Fruit fly (Drosophila melanogaster) whole organism, embryonic: ENCODE results near the gene neur.

Experiments used
- Ada2b ChIP-seq: fragments of 200-800 bp; sonication (Bioruptor generic); IDR thresholded peaks from 2 replicates; pipeline ENCODE4 v1.3.6; 2022; ENCODE audit warnings: missing biosample characterization, missing genetic modification characterization
- Aef1 ChIP-seq: fragments of 200-800 bp; sonication (Bioruptor generic); IDR thresholded peaks from 3 replicates; pipeline ENCODE4 v1.3.6; 2022; ENCODE audit warnings: missing biosample characterization, missing genetic modification characterization
- Atf6 ChIP-seq: fragments of 200-800 bp; sonication (Bioruptor generic); IDR thresholded peaks from 2 replicates; pipeline ENCODE4 v1.3.6; 2022; ENCODE audit warnings: missing biosample characterization, missing genetic modification characterization
- CG10209 ChIP-seq: fragments of 200-800 bp; sonication (Bioruptor generic); optimal IDR thresholded peaks from 3 replicates; lab custom pipeline; 2017; ENCODE audit warnings: missing biosample characterization, mild to moderate bottlenecking, missing genetic modification characterization, missing genetic modification reagents
- CG1024 ChIP-seq: fragments of 200-800 bp; sonication (Bioruptor generic); IDR thresholded peaks from 2 replicates; pipeline ENCODE4 v1.3.6; 2022; ENCODE audit warnings: missing biosample characterization, missing genetic modification characterization
- CG10366 ChIP-seq: fragments of 200-800 bp; sonication (Bioruptor generic); IDR thresholded peaks from 2 replicates; pipeline ENCODE4 v1.3.6; 2022; ENCODE audit warnings: missing biosample characterization, missing genetic modification characterization
- CG10431 ChIP-seq: fragments of 200-800 bp; sonication (Bioruptor generic); optimal IDR thresholded peaks from 3 replicates; lab custom pipeline; 2018; ENCODE audit warnings: missing biosample characterization, mild to moderate bottlenecking, missing genetic modification characterization
- CG10543 ChIP-seq: fragments of 200-800 bp; sonication (Bioruptor generic); optimal IDR thresholded peaks from 3 replicates; lab custom pipeline; 2017; ENCODE audit warnings: missing biosample characterization, mild to moderate bottlenecking, missing genetic modification characterization, moderate library complexity
- CG10979 ChIP-seq: fragments of 200-800 bp; sonication (Bioruptor generic); optimal IDR thresholded peaks from 2 replicates; lab custom pipeline; 2018; ENCODE audit warnings: missing biosample characterization, mild to moderate bottlenecking, missing genetic modification characterization, moderate library complexity
- CG1233 ChIP-seq: fragments of 200-800 bp; sonication (Bioruptor generic); optimal IDR thresholded peaks from 4 replicates; lab custom pipeline; 2018; ENCODE audit warnings: missing biosample characterization, mild to moderate bottlenecking, missing genetic modification characterization
- CG13624 ChIP-seq: fragments of 200-800 bp; sonication (Bioruptor generic); optimal IDR thresholded peaks from 2 replicates; lab custom pipeline; 2016; ENCODE audit warnings: missing biosample characterization, missing genetic modification characterization
- CG1602 ChIP-seq: fragments of 200-800 bp; sonication (Bioruptor generic); optimal IDR thresholded peaks from 3 replicates; lab custom pipeline; 2016; ENCODE audit warnings: missing biosample characterization, missing genetic modification characterization
- CG1603 ChIP-seq: fragments of 200-800 bp; sonication (Bioruptor generic); optimal IDR thresholded peaks from 2 replicates; lab custom pipeline; 2019; ENCODE audit warnings: missing biosample characterization, mild to moderate bottlenecking, missing genetic modification characterization, moderate library complexity
- CG18262 ChIP-seq: fragments of 200-800 bp; optimal IDR thresholded peaks from 3 replicates; lab custom pipeline; 2019; ENCODE audit warnings: missing biosample characterization, mild to moderate bottlenecking, missing genetic modification characterization, moderate library complexity
- CG2120 ChIP-seq: fragments of 200-800 bp; sonication (Bioruptor generic); optimal IDR thresholded peaks from 3 replicates; lab custom pipeline; 2016; ENCODE audit warnings: missing biosample characterization, missing genetic modification characterization
- CG2678 ChIP-seq: fragments of 200-800 bp; sonication (Bioruptor generic); optimal IDR thresholded peaks from 3 replicates; lab custom pipeline; 2019; ENCODE audit warnings: missing biosample characterization, mild to moderate bottlenecking, missing genetic modification characterization, moderate library complexity
- CG2712 ChIP-seq: fragments of 200-800 bp; optimal IDR thresholded peaks from 3 replicates; lab custom pipeline; 2019; ENCODE audit warnings: missing biosample characterization, mild to moderate bottlenecking, missing genetic modification characterization, moderate library complexity
- CG30403 ChIP-seq: fragments of 200-800 bp; sonication (Bioruptor generic); optimal IDR thresholded peaks from 3 replicates; lab custom pipeline; 2016; ENCODE audit warnings: missing biosample characterization, missing genetic modification characterization
- CG31441 ChIP-seq: fragments of 200-800 bp; sonication (Bioruptor generic); IDR thresholded peaks from 2 replicates; pipeline ENCODE4 v1.3.6; 2022; ENCODE audit warnings: missing biosample characterization, missing genetic modification characterization
- CG7556 ChIP-seq: fragments of 200-800 bp; sonication (Bioruptor generic); optimal IDR thresholded peaks from 2 replicates; lab custom pipeline; 2017; ENCODE audit warnings: missing biosample characterization, mild to moderate bottlenecking, missing genetic modification characterization
- CG9932 ChIP-seq: fragments of 200-800 bp; sonication (Bioruptor generic); IDR thresholded peaks from 2 replicates; pipeline ENCODE4 v1.3.6; 2022; ENCODE audit warnings: missing biosample characterization, missing genetic modification characterization
- Camta ChIP-seq: fragments of 200-800 bp; sonication (Bioruptor generic); optimal IDR thresholded peaks from 2 replicates; lab custom pipeline; 2016; ENCODE audit warnings: missing biosample characterization, missing genetic modification characterization
- CoRest ChIP-seq: fragments of 200-800 bp; sonication (Bioruptor generic); optimal IDR thresholded peaks from 3 replicates; lab custom pipeline; 2018; ENCODE audit warnings: missing biosample characterization, mild to moderate bottlenecking, missing genetic modification characterization, moderate library complexity
- Gug ChIP-seq: fragments of 200-800 bp; sonication (Bioruptor generic); IDR thresholded peaks from 4 replicates; pipeline ENCODE4 v1.3.6; 2022; ENCODE audit warnings: missing biosample characterization, missing genetic modification characterization
- Hr78 ChIP-seq, 2 experiments: fragments of 200-800 bp in 1 of 2; fragments of >200 bp in 1 of 2; sonication (Bioruptor generic) in 1 of 2; optimal IDR thresholded peaks; 2 replicates each; lab custom pipeline; 2017 to 2019; ENCODE audit warnings: missing biosample characterization in 2 of 2, missing genetic modification characterization in 2 of 2, mild to moderate bottlenecking in 1 of 2, moderate library complexity in 1 of 2
- Med ChIP-seq: fragments of 200-800 bp; sonication (Bioruptor generic); peaks from one replicate; lab custom pipeline; 2016; ENCODE audit warnings: missing biosample characterization, missing genetic modification characterization, mild to moderate bottlenecking, inconsistent platforms, moderate library complexity
- Neu2 ChIP-seq: fragments of 200-800 bp; sonication (Bioruptor generic); optimal IDR thresholded peaks from 3 replicates; lab custom pipeline; 2016; ENCODE audit warnings: missing biosample characterization, missing genetic modification characterization, borderline replicate concordance
- NfI ChIP-seq: fragments of 200-800 bp; sonication (Bioruptor generic); optimal IDR thresholded peaks from 3 replicates; lab custom pipeline; 2018; ENCODE audit warnings: missing biosample characterization, mild to moderate bottlenecking, missing genetic modification characterization, moderate library complexity
- Oaz ChIP-seq: fragments of 200-800 bp; sonication (Bioruptor generic); IDR thresholded peaks from 2 replicates; pipeline ENCODE4 v1.3.6; 2022; ENCODE audit warnings: missing biosample characterization, missing genetic modification characterization
- Ptx1 ChIP-seq: fragments of 200-800 bp; sonication (Bioruptor generic); IDR thresholded peaks from 2 replicates; pipeline ENCODE4 v1.3.6; 2022; ENCODE audit warnings: missing biosample characterization, missing genetic modification characterization
- Rfx ChIP-seq: fragments of 200-800 bp; sonication (Bioruptor generic); IDR thresholded peaks from 2 replicates; pipeline ENCODE4 v1.3.6; 2022; ENCODE audit warnings: missing biosample characterization, missing genetic modification characterization
- Sox102F ChIP-seq: fragments of 200-800 bp; sonication (Bioruptor generic); optimal IDR thresholded peaks from 2 replicates; lab custom pipeline; 2018; ENCODE audit warnings: missing biosample characterization, mild to moderate bottlenecking, missing genetic modification characterization, moderate library complexity
- Usf ChIP-seq: fragments of 200-800 bp; sonication (Bioruptor generic); optimal IDR thresholded peaks from 2 replicates; lab custom pipeline; 2017; ENCODE audit warnings: missing genotype, missing biosample characterization, missing genetic modification characterization
- Xbp1 ChIP-seq: fragments of 200-800 bp; sonication (Bioruptor generic); optimal IDR thresholded peaks from 3 replicates; lab custom pipeline; 2016; ENCODE audit warnings: missing biosample characterization, mild to moderate bottlenecking, missing genetic modification characterization
- bsh ChIP-seq, 2 experiments: fragments of 200-800 bp; sonication (Bioruptor generic); optimal IDR thresholded peaks; 2 replicates each; lab custom pipeline; 2017 to 2018; ENCODE audit warnings: mild to moderate bottlenecking in 2 of 2, missing biosample characterization in 2 of 2, missing genetic modification characterization in 2 of 2, moderate library complexity in 1 of 2
- caup ChIP-seq: fragments of 200-800 bp; sonication (Bioruptor generic); optimal IDR thresholded peaks from 3 replicates; lab custom pipeline; 2017; ENCODE audit warnings: missing biosample characterization, mild to moderate bottlenecking, missing genetic modification characterization, moderate library complexity; ENCODE audit not compliant: severe bottlenecking
- ems ChIP-seq: fragments of 200-800 bp; sonication (Bioruptor generic); optimal IDR thresholded peaks from 3 replicates; lab custom pipeline; 2016; ENCODE audit warnings: missing biosample characterization, missing genetic modification characterization
- en ChIP-seq: fragments of 200-800 bp; sonication (Bioruptor generic); optimal IDR thresholded peaks from 2 replicates; lab custom pipeline; 2016; ENCODE audit warnings: missing biosample characterization, missing genetic modification characterization
- fd64A ChIP-seq: fragments of 200-800 bp; sonication (Bioruptor generic); optimal IDR thresholded peaks from 3 replicates; lab custom pipeline; 2018; ENCODE audit warnings: missing biosample characterization, mild to moderate bottlenecking, missing genetic modification characterization
- gro ChIP-seq: fragments of 200-800 bp; sonication (Bioruptor generic); optimal IDR thresholded peaks from 2 replicates; lab custom pipeline; 2016; ENCODE audit warnings: missing biosample characterization, missing genetic modification characterization
- ind ChIP-seq: fragments of 200-800 bp; sonication (Bioruptor generic); optimal IDR thresholded peaks from 3 replicates; lab custom pipeline; 2016; ENCODE audit warnings: missing biosample characterization, missing genetic modification characterization
- maf-S ChIP-seq: fragments of 200-800 bp; sonication (Bioruptor generic); optimal IDR thresholded peaks from 2 replicates; lab custom pipeline; 2016; ENCODE audit warnings: missing biosample characterization, missing genetic modification characterization
- mam ChIP-seq: fragments of 200-800 bp; sonication (Bioruptor generic); optimal IDR thresholded peaks from 3 replicates; lab custom pipeline; 2016; ENCODE audit warnings: missing biosample characterization, missing genetic modification characterization
- pb ChIP-seq: fragments of 200-800 bp; sonication (Bioruptor generic); optimal IDR thresholded peaks from 3 replicates; lab custom pipeline; 2016; ENCODE audit warnings: missing biosample characterization, missing genetic modification characterization
- pho ChIP-seq: fragments of 200-800 bp; sonication (Bioruptor generic); optimal IDR thresholded peaks from 2 replicates; lab custom pipeline; 2016; ENCODE audit warnings: missing biosample characterization, missing genetic modification characterization
- sisA ChIP-seq: fragments of 200-800 bp; sonication (Bioruptor generic); IDR thresholded peaks from 2 replicates; pipeline ENCODE4 v1.3.6; 2022; ENCODE audit warnings: missing biosample characterization, missing genetic modification characterization
- slp2 ChIP-seq: fragments of 200-800 bp; sonication (Bioruptor generic); optimal IDR thresholded peaks from 2 replicates; lab custom pipeline; 2016; ENCODE audit warnings: missing biosample characterization, missing genetic modification characterization
- tin ChIP-seq: fragments of 200-800 bp; sonication (Bioruptor generic); optimal IDR thresholded peaks from 3 replicates; lab custom pipeline; 2016; ENCODE audit warnings: missing biosample characterization, missing genetic modification characterization
- vvl ChIP-seq: fragments of 200-800 bp; sonication (Bioruptor generic); IDR thresholded peaks from 2 replicates; pipeline ENCODE4 v1.3.6; 2022; ENCODE audit warnings: missing biosample characterization, missing genetic modification characterization
- wdn ChIP-seq: fragments of 200-800 bp; sonication (Bioruptor generic); IDR thresholded peaks from 2 replicates; pipeline ENCODE4 v1.3.6; 2022; ENCODE audit warnings: missing biosample characterization, missing genetic modification characterization
- zf30C ChIP-seq: fragments of 200-800 bp; sonication (Bioruptor generic); optimal IDR thresholded peaks from 3 replicates; lab custom pipeline; 2018; ENCODE audit warnings: missing biosample characterization, mild to moderate bottlenecking, missing genetic modification characterization

neur gene

DNA sequence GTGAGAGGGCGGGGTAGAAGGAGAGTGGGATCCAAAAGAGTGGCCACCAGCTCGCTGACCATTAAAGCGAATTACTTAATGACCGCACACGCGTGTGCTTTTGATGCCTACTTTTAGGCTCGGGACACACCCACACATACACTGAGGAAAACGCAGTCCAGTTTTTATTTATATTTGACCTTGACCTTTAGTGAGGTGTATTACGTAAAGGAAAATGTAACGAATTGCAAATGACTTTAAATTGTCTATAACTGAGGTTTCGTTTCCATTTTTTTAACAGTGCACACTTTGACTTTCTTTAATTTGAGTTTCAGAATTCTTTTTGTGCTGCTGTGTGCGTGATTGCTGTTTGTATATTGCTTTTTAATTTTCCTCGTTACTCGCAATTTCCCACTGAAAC lies 46.0 kb upstream of the neur start (continued):
- peak; percentile 37 for TF ChIP-seq zf30C (GFP tag; lab: Kevin White, UChicago)
- peak; percentile 41 for TF ChIP-seq CG2678 (tag; lab: Kevin White, UChicago)
- no peak for TF ChIP-seq Neu2
- TF ChIP-seq mam (GFP tag; lab: Kevin White, UChicago) = peak; percentile 17
- TF ChIP-seq CG10979 (tag; lab: Kevin White, UChicago) = peak; percentile 48
- 0 out of 4 replicates have a peak, but pooled peaks have one; percentile 34 for TF ChIP-seq Gug (GFP tag; lab: Robert Waterston, UW)
- TF ChIP-seq gro (GFP tag; lab: Kevin White, UChicago) = peak; percentile 29
- TF ChIP-seq wdn (GFP tag; lab: Robert Waterston, UW) = no peak
- TF ChIP-seq CG13624 (GFP tag; lab: Kevin White, UChicago) = peak; percentile 7
- TF ChIP-seq Atf6 (GFP tag; lab: Robert Waterston, UW) = 0 out of 2 replicates have a peak, but pooled peaks have one; percentile 26
- peak; percentile 12 for TF ChIP-seq CG10209 (GFP tag; lab: Kevin White, UChicago)
- 0 out of 2 replicates have a peak, but pooled peaks have one; percentile 20 for TF ChIP-seq CG31441
- peak; percentile 37 for TF ChIP-seq CG2712 (tag; lab: Kevin White, UChicago)
- TF ChIP-seq slp2 (GFP tag; lab: Kevin White, UChicago) = peak; percentile 15
- peak; percentile 34 for TF ChIP-seq CG18262
- TF ChIP-seq pho (GFP tag; lab: Kevin White, UChicago) = peak; percentile 22
- TF ChIP-seq CG1233 = peak; percentile 3
- TF ChIP-seq CG1602 (GFP tag; lab: Kevin White, UChicago) = no peak
- peak; percentile 30 for TF ChIP-seq Xbp1 (GFP tag; lab: Kevin White, UChicago)
- TF ChIP-seq Sox102F = peak; percentile 18
- peak; percentile 48 for TF ChIP-seq Med (GFP tag; lab: Kevin White, UChicago)
- TF ChIP-seq CG1603 = peak; percentile 8
- peak; percentile 38; the same call in 1 of the 2 replicates for TF ChIP-seq vvl
- TF ChIP-seq sisA (GFP tag; lab: Robert Waterston, UW) = peak; percentile 48; the same call in 1 of the 2 replicates
- no peak for TF ChIP-seq CG1024 (GFP tag; lab: Robert Waterston, UW)
- TF ChIP-seq pb (GFP tag; lab: Kevin White, UChicago) = no peak
- peak; percentile 25; the same call in 1 of the 2 replicates for TF ChIP-seq Ada2b (GFP tag; lab: Robert Waterston, UW)
- peak; percentile 28 for TF ChIP-seq ind (GFP tag; lab: Kevin White, UChicago)
- TF ChIP-seq CG10431 (GFP tag; lab: Kevin White, UChicago) = no peak
- TF ChIP-seq ems (GFP tag; lab: Kevin White, UChicago) = peak; percentile 22
- peak; percentile 14 for TF ChIP-seq NfI (GFP tag; lab: Kevin White, UChicago)
- TF ChIP-seq fd64A (GFP tag; lab: Kevin White, UChicago) = no peak
- TF ChIP-seq CG10366 (GFP tag; lab: Robert Waterston, UW) = 0 out of 2 replicates have a peak, but pooled peaks have one; percentile 9
- peak; percentile 48 for TF ChIP-seq CG2120 (GFP tag; lab: Kevin White, UChicago)
- no peak for TF ChIP-seq Hr78 (GFP tag; optimal IDR thresholded peaks at IDR 0.05; lab: Kevin White, UChicago)
- TF ChIP-seq CG7556 = peak; percentile 25
- TF ChIP-seq bsh (GFP tag; optimal IDR thresholded peaks at IDR 0.05; lab: Kevin White, UChicago) = peak in 1 of 2 experiments; percentile 36
- TF ChIP-seq CG30403 (GFP tag; lab: Kevin White, UChicago) = peak; percentile 24
- TF ChIP-seq Camta (GFP tag; lab: Kevin White, UChicago) = peak; percentile 2
- TF ChIP-seq caup (GFP tag; lab: Kevin White, UChicago) = peak; percentile 8
- peak; percentile 18 for TF ChIP-seq CoRest (tag; lab: Kevin White, UChicago)
- TF ChIP-seq Aef1 = peak; percentile 26; the same call in 1 of the 3 replicates
- no peak for TF ChIP-seq CG10543 (GFP tag; lab: Kevin White, UChicago)
- TF ChIP-seq Oaz (GFP tag; lab: Robert Waterston, UW) = no peak
- TF ChIP-seq Rfx (GFP tag; lab: Robert Waterston, UW) = no peak
- peak; percentile 29; the same call in 1 of the 2 replicates for TF ChIP-seq CG9932
- TF ChIP-seq maf-S (GFP tag; lab: Kevin White, UChicago) = no peak
- no peak for TF ChIP-seq en (GFP tag; lab: Kevin White, UChicago)
- no peak for TF ChIP-seq Usf (GFP tag; lab: Kevin White, UChicago)
- TF ChIP-seq tin (GFP tag; lab: Kevin White, UChicago) = peak; percentile 41
- TF ChIP-seq Ptx1 (GFP tag; lab: Robert Waterston, UW) = peak; percentile 52
